Fruit fly (Drosophila melanogaster) ovary, adult (tissue): ENCODE results near the gene sit.
A peak's percentile ranks its signal among the peaks of the same experiment; 100 is the strongest.

Experiments used
- CG17801 ChIP-seq: fragments of 200-800 bp; optimal IDR thresholded peaks from 2 replicates; lab custom pipeline; 2019; ENCODE audit warnings: missing biosample characterization, mild to moderate bottlenecking, missing genetic modification characterization, moderate library complexity; ENCODE audit not compliant: partially characterized antibody

The sit gene

dm6 chr3R:22542773-22543411, 19.5 kb downstream of the sit start:
- peak; percentile 79 for TF ChIP-seq CG17801 (GFP tag; lab: Kevin White, UChicago)

- no peak for TF ChIP-seq CG17801 (GFP tag; lab: Kevin White, UChicago)
Measured at dm6 chr3R:22540686-22541085, 21.7 kb downstream of the sit start.

dm6 chr3R:22539762-22540161, 22.6 kb downstream of the sit start, which contains the start of gene CG5326:
Gene CG5326 (minus strand): TSS chr3R:22539919.
- TF ChIP-seq CG17801 (GFP tag; lab: Kevin White, UChicago), result no peak

dm6 chr3R:22538877-22539276, 23.5 kb downstream of the sit start:
- TF ChIP-seq CG17801 (GFP tag; lab: Kevin White, UChicago), result no peak

- TF ChIP-seq CG17801 (GFP tag; lab: Kevin White, UChicago), result no peak
Measured at dm6 chr3R:22536504-22537423, 25.6 kb downstream of the sit start.

dm6 chr3R:22535945-22536344, 26.4 kb downstream of the sit start:
- no peak for TF ChIP-seq CG17801 (GFP tag; lab: Kevin White, UChicago)

dm6 chr3R:22533973-22534931, 28.1 kb downstream of the sit start:
- TF ChIP-seq CG17801 (GFP tag; lab: Kevin White, UChicago), result no peak

dm6 chr3R:22531801-22532200, 30.6 kb downstream of the sit start, which contains the start of gene CG33093:
Gene CG33093 (minus strand): TSS chr3R:22531922.
- no peak for TF ChIP-seq CG17801 (GFP tag; lab: Kevin White, UChicago)

- TF ChIP-seq CG17801 (GFP tag; lab: Kevin White, UChicago), result peak; percentile 29
Measured at dm6 chr3R:22530305-22530704, 32.1 kb downstream of the sit start, which contains the start of gene CG33099. Gene CG33099 (minus strand): TSS chr3R:22530572.

- peak; percentile 57 for TF ChIP-seq CG17801 (GFP tag; lab: Kevin White, UChicago)
Measured at dm6 chr3R:22528264-22529158, 33.9 kb downstream of the sit start, which contains the start of gene CG5346. Gene CG5346 (minus strand): TSS chr3R:22528663.

dm6 chr3R:22527636-22528148, 34.7 kb downstream of the sit start:
- no peak for TF ChIP-seq CG17801 (GFP tag; lab: Kevin White, UChicago)

dm6 chr3R:22527192-22527591, 35.2 kb downstream of the sit start:
- no peak for TF ChIP-seq CG17801 (GFP tag; lab: Kevin White, UChicago)

dm6 chr3R:22526353-22526907, 35.9 kb downstream of the sit start:
- no peak for TF ChIP-seq CG17801 (GFP tag; lab: Kevin White, UChicago)
